Fruit fly (Drosophila melanogaster): ENCODE data around the gene CG14537.

CG14537 gene

dm6 chr2L:7855108-7855507 lies 14.9 kb downstream of the CG14537 start, which contains the start of gene CG14535:
CG14535 (minus strand) TSS chr2L:7855475.
- TF ChIP-seq Hr96 (GFP tag; optimal IDR thresholded peaks at IDR 0.05) (no peak), CG7101 (tag; optimal IDR thresholded peaks at IDR 0.05) (no peak), CG11617 (GFP tag; optimal IDR thresholded peaks at IDR 0.05) (no peak), Crg-1 (GFP tag; optimal IDR thresholded peaks at IDR 0.05) (no peak), CG5204 (GFP tag; optimal IDR thresholded peaks at IDR 0.05) (no peak), ovo (GFP tag; optimal IDR thresholded peaks at IDR 0.05) (no peak), CG14711 (tag; optimal IDR thresholded peaks at IDR 0.05) (no peak), CG7045 (GFP tag; optimal IDR thresholded peaks at IDR 0.05) (no peak), CG1620 (GFP tag; optimal IDR thresholded peaks at IDR 0.05) (no peak), toe (GFP tag; optimal IDR thresholded peaks at IDR 0.05) (no peak), bab1 (GFP tag; optimal IDR thresholded peaks at IDR 0.05) (no peak), CG33017 (tag; optimal IDR thresholded peaks at IDR 0.05) (no peak), tj (GFP tag; optimal IDR thresholded peaks at IDR 0.05) (no peak), Clk (GFP tag; optimal IDR thresholded peaks at IDR 0.05) (no peak), pad (GFP tag; optimal IDR thresholded peaks at IDR 0.05) (no peak), cnc (optimal IDR thresholded peaks at IDR 0.05) (no peak)

dm6 chr2L:7856380-7857127 lies 16.3 kb downstream of the CG14537 start, which contains the start of gene lectin-28C:
lectin-28C (plus strand) TSS chr2L:7857077.
- TF ChIP-seq toe (GFP tag; optimal IDR thresholded peaks at IDR 0.05) (peak; percentile 14), tj (GFP tag; optimal IDR thresholded peaks at IDR 0.05) (peak; percentile 15)

dm6 chr2L:7860739-7861138 lies 20.5 kb downstream of the CG14537 start, which contains the start of gene TwdlE:
TwdlE (minus strand) TSS chr2L:7860839.
- TF ChIP-seq ovo (GFP tag; optimal IDR thresholded peaks at IDR 0.05), result no peak
- TF ChIP-seq CG33017 (tag; optimal IDR thresholded peaks at IDR 0.05), result no peak
- no peak for TF ChIP-seq Mnt (GFP tag; optimal IDR thresholded peaks at IDR 0.05)
- TF ChIP-seq CG12768 (GFP tag; optimal IDR thresholded peaks at IDR 0.05), result no peak
- TF ChIP-seq kay (GFP tag; ENCODE audit: borderline replicate concordance), result no peak
- TF ChIP-seq CG5204 (GFP tag; optimal IDR thresholded peaks at IDR 0.05), result no peak
- TF ChIP-seq Clk (GFP tag; optimal IDR thresholded peaks at IDR 0.05), result no peak
- no peak for TF ChIP-seq CG1620 (GFP tag; optimal IDR thresholded peaks at IDR 0.05)
- TF ChIP-seq cnc (optimal IDR thresholded peaks at IDR 0.05), result no peak
- no peak for TF ChIP-seq CG14711 (tag; optimal IDR thresholded peaks at IDR 0.05)
- no peak for TF ChIP-seq toe (GFP tag; optimal IDR thresholded peaks at IDR 0.05)
- TF ChIP-seq Hr96 (GFP tag; optimal IDR thresholded peaks at IDR 0.05), result no peak
- TF ChIP-seq cic (GFP tag; optimal IDR thresholded peaks at IDR 0.05), result no peak
- no peak for TF ChIP-seq CG11617 (GFP tag; optimal IDR thresholded peaks at IDR 0.05)
- no peak for TF ChIP-seq pad (GFP tag; optimal IDR thresholded peaks at IDR 0.05)
- no peak for TF ChIP-seq bab1 (GFP tag; optimal IDR thresholded peaks at IDR 0.05)
- TF ChIP-seq CG7101 (tag; optimal IDR thresholded peaks at IDR 0.05), result no peak
- TF ChIP-seq CG7045 (GFP tag; optimal IDR thresholded peaks at IDR 0.05), result no peak
- TF ChIP-seq Crg-1 (GFP tag; optimal IDR thresholded peaks at IDR 0.05), result no peak
- no peak for TF ChIP-seq tj (GFP tag; optimal IDR thresholded peaks at IDR 0.05)

- TF ChIP-seq pad (GFP tag; optimal IDR thresholded peaks at IDR 0.05) (no peak), CG1620 (GFP tag; optimal IDR thresholded peaks at IDR 0.05) (no peak), cnc (optimal IDR thresholded peaks at IDR 0.05) (no peak), CG7045 (GFP tag; optimal IDR thresholded peaks at IDR 0.05) (no peak), CG14711 (tag; optimal IDR thresholded peaks at IDR 0.05) (no peak), CG33017 (tag; optimal IDR thresholded peaks at IDR 0.05) (no peak), ovo (GFP tag; optimal IDR thresholded peaks at IDR 0.05) (no peak), kay (GFP tag; ENCODE audit: borderline replicate concordance) (no peak), CG7101 (tag; optimal IDR thresholded peaks at IDR 0.05) (no peak), Crg-1 (GFP tag; optimal IDR thresholded peaks at IDR 0.05) (no peak), tj (GFP tag; optimal IDR thresholded peaks at IDR 0.05) (no peak), CG11617 (GFP tag; optimal IDR thresholded peaks at IDR 0.05) (no peak), cic (GFP tag; optimal IDR thresholded peaks at IDR 0.05) (no peak), Mnt (GFP tag; optimal IDR thresholded peaks at IDR 0.05) (no peak), CG5204 (GFP tag; optimal IDR thresholded peaks at IDR 0.05) (no peak), bab1 (GFP tag; optimal IDR thresholded peaks at IDR 0.05) (no peak)
These were observed 21.5 kb downstream of the CG14537 start for dm6 chr2L:7861733-7862132.

- TF ChIP-seq Clk (GFP tag; optimal IDR thresholded peaks at IDR 0.05), result no peak
- TF ChIP-seq CG5204 (GFP tag; optimal IDR thresholded peaks at IDR 0.05), result no peak
- TF ChIP-seq Crg-1 (GFP tag; optimal IDR thresholded peaks at IDR 0.05), result no peak
- TF ChIP-seq CG7045 (GFP tag; optimal IDR thresholded peaks at IDR 0.05), result no peak
These were observed 28.4 kb downstream of the CG14537 start for dm6 chr2L:7868608-7869007.

dm6 chr2L:7870212-7870611 lies 30.0 kb downstream of the CG14537 start:
- TF ChIP-seq CG33017 (tag; optimal IDR thresholded peaks at IDR 0.05) (no peak), toe (GFP tag; optimal IDR thresholded peaks at IDR 0.05) (no peak), cic (GFP tag; optimal IDR thresholded peaks at IDR 0.05) (no peak), CG1620 (GFP tag; optimal IDR thresholded peaks at IDR 0.05) (no peak), kay (GFP tag; ENCODE audit: borderline replicate concordance) (no peak), tj (GFP tag; optimal IDR thresholded peaks at IDR 0.05) (no peak)

- TF ChIP-seq CG12768 (GFP tag; optimal IDR thresholded peaks at IDR 0.05), result no peak
- no peak for TF ChIP-seq Clk (GFP tag; optimal IDR thresholded peaks at IDR 0.05)
These were observed 31.1 kb downstream of the CG14537 start, which contains the start of gene Proc for dm6 chr2L:7871332-7871731. Proc (minus strand) TSS chr2L:7871432.

Measured in whole organism, adult.